Fruit fly (Drosophila melanogaster) whole organism, embryonic: ENCODE data around the gene CG14971.

ENCODE experiments used
- Ada2b ChIP-seq: fragments of 200-800 bp; sonication (Bioruptor generic); IDR thresholded peaks from 2 replicates; pipeline ENCODE4 v1.3.6; 2022; ENCODE audit warnings: missing biosample characterization, missing genetic modification characterization
- Asciz ChIP-seq: fragments of 200-800 bp; sonication (Bioruptor generic); optimal IDR thresholded peaks from 2 replicates; lab custom pipeline; 2017; ENCODE audit warnings: missing biosample characterization, mild to moderate bottlenecking, missing genetic modification characterization, missing genetic modification reagents
- Atf3 ChIP-seq: fragments of 200-800 bp; sonication (Bioruptor generic); optimal IDR thresholded peaks from 3 replicates; lab custom pipeline; 2016; ENCODE audit warnings: missing biosample characterization, missing genetic modification characterization
- Bteb2 ChIP-seq: fragments of 200-800 bp; sonication (Bioruptor generic); optimal IDR thresholded peaks from 2 replicates; lab custom pipeline; 2016; ENCODE audit warnings: missing biosample characterization, missing genetic modification characterization
- CG10654 ChIP-seq: fragments of 200-800 bp; sonication (Bioruptor generic); optimal IDR thresholded peaks from 2 replicates; lab custom pipeline; 2016; ENCODE audit warnings: missing biosample characterization, missing genetic modification characterization
- CG11696 ChIP-seq: fragments of 200-800 bp; sonication (Bioruptor generic); IDR thresholded peaks from 2 replicates; pipeline ENCODE4 v1.3.6; 2022; ENCODE audit warnings: missing biosample characterization, missing genetic modification characterization
- CG15269 ChIP-seq: fragments of 200-800 bp; sonication (Bioruptor generic); optimal IDR thresholded peaks from 2 replicates; lab custom pipeline; 2018; ENCODE audit warnings: missing biosample characterization, mild to moderate bottlenecking, missing genetic modification characterization, moderate library complexity
- CG17912 ChIP-seq: fragments of 200-800 bp; sonication (Bioruptor generic); optimal IDR thresholded peaks from 2 replicates; lab custom pipeline; 2018; ENCODE audit warnings: missing biosample characterization, mild to moderate bottlenecking, missing genetic modification characterization
- CG18262 ChIP-seq: fragments of 200-800 bp; optimal IDR thresholded peaks from 3 replicates; lab custom pipeline; 2019; ENCODE audit warnings: missing biosample characterization, mild to moderate bottlenecking, missing genetic modification characterization, moderate library complexity
- CG2199 ChIP-seq: fragments of 200-800 bp; sonication (Bioruptor generic); IDR thresholded peaks from 3 replicates; pipeline ENCODE4 v1.3.6; 2022; ENCODE audit warnings: missing biosample characterization, missing genetic modification characterization
- CG2875 ChIP-seq: fragments of 200-800 bp; sonication (Bioruptor generic); optimal IDR thresholded peaks from 2 replicates; lab custom pipeline; 2017; ENCODE audit warnings: missing biosample characterization, mild to moderate bottlenecking, missing genetic modification characterization, missing genetic modification reagents
- CG31224 ChIP-seq: fragments of 200-800 bp; sonication (Bioruptor generic); IDR thresholded peaks from 2 replicates; pipeline ENCODE4 v1.3.6; 2022; ENCODE audit warnings: missing biosample characterization, missing genetic modification characterization
- CG43689 ChIP-seq: fragments of 200-800 bp; sonication (Bioruptor generic); IDR thresholded peaks from 2 replicates; pipeline ENCODE4 v1.3.6; 2022; ENCODE audit warnings: missing biosample characterization, missing genetic modification characterization
- CG6254 ChIP-seq: fragments of 200-800 bp; sonication (Bioruptor generic); optimal IDR thresholded peaks from 3 replicates; lab custom pipeline; 2017; ENCODE audit warnings: mild to moderate bottlenecking, missing biosample characterization, missing genetic modification reagents, missing genetic modification characterization
- CG6765 ChIP-seq: fragments of 200-800 bp; sonication (Bioruptor generic); optimal IDR thresholded peaks from 3 replicates; lab custom pipeline; 2017; ENCODE audit warnings: missing biosample characterization, mild to moderate bottlenecking, missing genetic modification characterization
- CG7745 ChIP-seq: fragments of 200-800 bp; sonication (Bioruptor generic); optimal IDR thresholded peaks from 2 replicates; lab custom pipeline; 2018; ENCODE audit warnings: missing biosample characterization, mild to moderate bottlenecking, missing genetic modification characterization, moderate library complexity
- CG8478 ChIP-seq: fragments of >200 bp; optimal IDR thresholded peaks from 2 replicates; lab custom pipeline; 2018
- Dref ChIP-seq: fragments of 200-800 bp; sonication (Bioruptor generic); IDR thresholded peaks from 2 replicates; pipeline ENCODE4 v1.3.6; 2022; ENCODE audit warnings: missing biosample characterization, missing genetic modification characterization
- ERR ChIP-seq: fragments of 200-800 bp; sonication (Bioruptor generic); optimal IDR thresholded peaks from 2 replicates; lab custom pipeline; 2016; ENCODE audit warnings: missing biosample characterization, missing genetic modification characterization
- Fer2 ChIP-seq: fragments of 200-800 bp; sonication (Bioruptor generic); optimal IDR thresholded peaks from 2 replicates; lab custom pipeline; 2018; ENCODE audit warnings: missing biosample characterization, mild to moderate bottlenecking, missing genetic modification characterization, moderate library complexity
- HHEX ChIP-seq: fragments of 200-800 bp; sonication (Bioruptor generic); optimal IDR thresholded peaks from 3 replicates; lab custom pipeline; 2017; ENCODE audit warnings: missing biosample characterization, mild to moderate bottlenecking, missing genetic modification characterization, missing genetic modification reagents
- HLH4C ChIP-seq: fragments of 200-800 bp; sonication (Bioruptor generic); IDR thresholded peaks from 3 replicates; pipeline ENCODE4 v1.3.6; 2022; ENCODE audit warnings: missing biosample characterization, missing genetic modification characterization; ENCODE audit not compliant: partially characterized antibody
- Jarid2 ChIP-seq: fragments of 200-800 bp; sonication (Bioruptor generic); optimal IDR thresholded peaks from 3 replicates; lab custom pipeline; 2017; ENCODE audit warnings: mild to moderate bottlenecking, missing biosample characterization, missing genetic modification reagents, missing genetic modification characterization
- NFAT ChIP-seq: fragments of 200-800 bp; sonication (Bioruptor generic); IDR thresholded peaks from 2 replicates; pipeline ENCODE4 v1.3.6; 2022; ENCODE audit warnings: missing biosample characterization, missing genetic modification characterization
- Taf1 ChIP-seq: fragments of 200-800 bp; sonication (Bioruptor generic); IDR thresholded peaks from 2 replicates; pipeline ENCODE4 v1.3.6; 2022; ENCODE audit warnings: missing biosample characterization, missing genetic modification characterization
- ab ChIP-seq: fragments of 200-800 bp; sonication (Bioruptor generic); optimal IDR thresholded peaks from 2 replicates; lab custom pipeline; 2016; ENCODE audit warnings: missing biosample characterization, missing genetic modification characterization
- chinmo ChIP-seq: fragments of 200-800 bp; sonication (Bioruptor generic); IDR thresholded peaks from 4 replicates; pipeline ENCODE4 v1.3.6; 2022; ENCODE audit warnings: missing biosample characterization, missing genetic modification characterization; ENCODE audit not compliant: partially characterized antibody
- chn ChIP-seq: fragments of 200-800 bp; sonication (Bioruptor generic); optimal IDR thresholded peaks from 2 replicates; lab custom pipeline; 2016; ENCODE audit warnings: missing biosample characterization, missing genetic modification characterization
- dmrt11E ChIP-seq: fragments of 200-800 bp; sonication (Bioruptor generic); optimal IDR thresholded peaks from 3 replicates; lab custom pipeline; 2018; ENCODE audit warnings: missing biosample characterization, mild to moderate bottlenecking, missing genetic modification characterization, moderate library complexity
- ems ChIP-seq: fragments of 200-800 bp; sonication (Bioruptor generic); optimal IDR thresholded peaks from 3 replicates; lab custom pipeline; 2016; ENCODE audit warnings: missing biosample characterization, missing genetic modification characterization
- grau ChIP-seq: fragments of 200-800 bp; optimal IDR thresholded peaks from 3 replicates; lab custom pipeline; 2019; ENCODE audit warnings: missing biosample characterization, mild to moderate bottlenecking, missing genetic modification characterization, moderate library complexity
- gro ChIP-seq: fragments of 200-800 bp; sonication (Bioruptor generic); optimal IDR thresholded peaks from 2 replicates; lab custom pipeline; 2016; ENCODE audit warnings: missing biosample characterization, missing genetic modification characterization
- klu ChIP-seq: fragments of 200-800 bp; sonication (Bioruptor generic); IDR thresholded peaks from 2 replicates; pipeline ENCODE4 v1.3.6; 2022; ENCODE audit warnings: missing biosample characterization, missing genetic modification characterization
- lov ChIP-seq, 2 experiments: fragments of 200-800 bp in 1 of 2; fragments of >200 bp in 1 of 2; sonication (Bioruptor generic) in 1 of 2; IDR thresholded peaks in 1 of 2; optimal IDR thresholded peaks in 1 of 2; 2 replicates in 1 of 2; 3 replicates in 1 of 2; pipeline versions ENCODE4 v1.3.6 to Lab custom; 2017 to 2022; ENCODE audit warnings: missing biosample characterization in 1 of 2, missing genetic modification characterization in 1 of 2
- onecut ChIP-seq: fragments of 200-800 bp; sonication (Bioruptor generic); IDR thresholded peaks from 2 replicates; pipeline ENCODE4 v1.3.6; 2022; ENCODE audit warnings: missing biosample characterization, missing genetic modification characterization
- pan ChIP-seq, 4 experiments: fragments of >200 bp in 3 of 4; fragments of 200-800 bp in 1 of 4; sonication (Bioruptor generic) in 1 of 4; optimal IDR thresholded peaks in 3 of 4; IDR thresholded peaks in 1 of 4; 2 replicates each; pipeline versions ENCODE4 v1.3.6 to Lab custom; 2017 to 2022; ENCODE audit warnings: missing biosample characterization in 2 of 4, missing genetic modification characterization in 2 of 4, mixed read lengths in 1 of 4
- phol ChIP-seq: fragments of 200-800 bp; sonication (Bioruptor generic); optimal IDR thresholded peaks from 3 replicates; lab custom pipeline; 2018; ENCODE audit warnings: missing biosample characterization, mild to moderate bottlenecking, missing genetic modification characterization, moderate library complexity
- prd ChIP-seq, 3 experiments: fragments of >200 bp in 2 of 3; fragments of 200-800 bp in 1 of 3; sonication (Bioruptor generic) in 1 of 3; optimal IDR thresholded peaks in 2 of 3; IDR thresholded peaks in 1 of 3; 2 replicates in 2 of 3; 3 replicates in 1 of 3; pipeline versions ENCODE4 v1.3.6 to Lab custom; 2017 to 2022; ENCODE audit warnings: missing biosample characterization in 1 of 3, missing genetic modification characterization in 1 of 3
- psq ChIP-seq: fragments of 200-800 bp; sonication (Bioruptor generic); optimal IDR thresholded peaks from 2 replicates; lab custom pipeline; 2017; ENCODE audit warnings: missing biosample characterization, missing genetic modification characterization
- ranshi ChIP-seq: fragments of 200-800 bp; sonication (Bioruptor generic); IDR thresholded peaks from 2 replicates; pipeline ENCODE4 v1.3.6; 2022; ENCODE audit warnings: missing biosample characterization, missing genetic modification characterization
- repo ChIP-seq: fragments of 200-800 bp; sonication (Bioruptor generic); optimal IDR thresholded peaks from 2 replicates; lab custom pipeline; 2016; ENCODE audit warnings: missing biosample characterization, missing genetic modification characterization
- salm ChIP-seq: fragments of 200-800 bp; sonication (Bioruptor generic); optimal IDR thresholded peaks from 2 replicates; lab custom pipeline; 2018; ENCODE audit warnings: missing biosample characterization, mild to moderate bottlenecking, missing genetic modification characterization
- slou ChIP-seq: fragments of 200-800 bp; sonication (Bioruptor generic); optimal IDR thresholded peaks from 3 replicates; lab custom pipeline; 2016; ENCODE audit warnings: missing biosample characterization, missing genetic modification characterization
- sqz ChIP-seq: fragments of 200-800 bp; sonication (Bioruptor generic); optimal IDR thresholded peaks from 3 replicates; lab custom pipeline; 2018; ENCODE audit warnings: missing biosample characterization, mild to moderate bottlenecking, missing genetic modification characterization
- ssp ChIP-seq: fragments of 200-800 bp; sonication (Bioruptor generic); IDR thresholded peaks from 2 replicates; pipeline ENCODE4 v1.3.6; 2022; ENCODE audit warnings: missing biosample characterization, missing genetic modification characterization
- trem ChIP-seq: fragments of 200-800 bp; optimal IDR thresholded peaks from 3 replicates; lab custom pipeline; 2019; ENCODE audit warnings: missing biosample characterization, mild to moderate bottlenecking, missing genetic modification characterization, moderate library complexity
- zen ChIP-seq: fragments of 200-800 bp; sonication (Bioruptor generic); optimal IDR thresholded peaks from 3 replicates; lab custom pipeline; 2018; ENCODE audit warnings: missing biosample characterization, mild to moderate bottlenecking, missing genetic modification characterization, moderate library complexity
- zf30C ChIP-seq: fragments of 200-800 bp; sonication (Bioruptor generic); optimal IDR thresholded peaks from 3 replicates; lab custom pipeline; 2018; ENCODE audit warnings: missing biosample characterization, mild to moderate bottlenecking, missing genetic modification characterization

CG14971 gene

dm6 chr3L:3432656-3433344 is 38.3 kb downstream of the CG14971 start (continued):
- TF ChIP-seq NFAT (GFP tag; lab: Robert Waterston, UW) (peak; percentile 75; the same call in 1 of the 2 replicates), psq (GFP tag; lab: Kevin White, UChicago) (peak; percentile 20), CG11696 (GFP tag; lab: Robert Waterston, UW) (peak; percentile 74; the same call in 1 of the 2 replicates), HLH4C (no peak), ranshi (GFP tag; lab: Robert Waterston, UW) (peak; percentile 84), ab (no peak), sqz (peak; percentile 51), onecut (GFP tag; lab: Robert Waterston, UW) (peak; percentile 60), zen (tag; lab: Kevin White, UChicago) (peak; percentile 55), ems (peak; percentile 53), gro (GFP tag; lab: Kevin White, UChicago) (peak; percentile 23), Bteb2 (GFP tag; lab: Kevin White, UChicago) (peak; percentile 59), salm (peak; percentile 75), slou (GFP tag; lab: Kevin White, UChicago) (peak; percentile 62), pan (optimal IDR thresholded peaks at IDR 0.05; lab: Kevin White, UChicago) (no peak), pan (GFP tag; optimal IDR thresholded peaks at IDR 0.05 in 1 of 2, IDR thresholded peaks at IDR 0.05 in 1 of 2) (peak in 1 of 2 experiments; percentile 88), dmrt11E (tag; lab: Kevin White, UChicago) (peak; percentile 47), CG2875 (GFP tag; lab: Kevin White, UChicago) (peak; percentile 36), CG17912 (GFP tag; lab: Kevin White, UChicago) (peak; percentile 12), CG43689 (GFP tag; lab: Robert Waterston, UW) (peak; percentile 60), CG15269 (tag; lab: Kevin White, UChicago) (peak; percentile 90), trem (tag; lab: Kevin White, UChicago) (peak; percentile 38), CG8478 (no peak), CG6254 (GFP tag; lab: Kevin White, UChicago) (peak; percentile 61), HHEX (GFP tag; lab: Kevin White, UChicago) (peak; percentile 83), Asciz (GFP tag; lab: Kevin White, UChicago) (peak; percentile 78), zf30C (GFP tag; lab: Kevin White, UChicago) (peak; percentile 53), klu (GFP tag; lab: Robert Waterston, UW) (peak; percentile 84), ERR (no peak), chinmo (peak; percentile 76; the same call in 1 of the 4 replicates), Dref (GFP tag; lab: Robert Waterston, UW) (no peak), Ada2b (GFP tag; lab: Robert Waterston, UW) (peak; percentile 90), lov (optimal IDR thresholded peaks at IDR 0.05; lab: Kevin White, UChicago) (no peak), lov (GFP tag; IDR thresholded peaks at IDR 0.05; lab: Robert Waterston, UW) (0 out of 3 replicates have a peak, but pooled peaks have one; percentile 44), chn (GFP tag; lab: Kevin White, UChicago) (peak; percentile 37), Fer2 (tag; lab: Kevin White, UChicago) (peak; percentile 64), ssp (GFP tag; lab: Robert Waterston, UW) (peak; percentile 72), prd (optimal IDR thresholded peaks at IDR 0.05; lab: Kevin White, UChicago) (no peak), prd (GFP tag; IDR thresholded peaks at IDR 0.05; lab: Robert Waterston, UW) (peak; percentile 89), Jarid2 (GFP tag; lab: Kevin White, UChicago) (peak; percentile 57), CG6765 (GFP tag; lab: Kevin White, UChicago) (peak; percentile 65), CG10654 (peak; percentile 58), Atf3 (no peak), CG31224 (peak; percentile 76), Taf1 (GFP tag; lab: Robert Waterston, UW) (peak; percentile 49; the same call in 1 of the 2 replicates), grau (peak; percentile 89), CG2199 (GFP tag; lab: Robert Waterston, UW) (peak; percentile 53; the same call in 1 of the 3 replicates), repo (GFP tag; lab: Kevin White, UChicago) (no peak), CG7745 (tag; lab: Kevin White, UChicago) (no peak), phol (peak; percentile 84), CG18262 (tag; lab: Kevin White, UChicago) (peak; percentile 74)
